Fruit fly (Drosophila melanogaster) S2 (cell line): Measurements from ENCODE around the gene GluRIIB.
A peak's percentile ranks its signal among the peaks of the same experiment; 100 is the strongest.

Source experiments
- CG8478 ChIP-seq: fragments of >200 bp; optimal IDR thresholded peaks from 2 replicates; lab custom pipeline; 2018
- CTCF ChIP-seq, 2 experiments: fragments of >200 bp; optimal IDR thresholded peaks; 2 replicates each; lab custom pipeline; 2018

The GluRIIB gene

DNA sequence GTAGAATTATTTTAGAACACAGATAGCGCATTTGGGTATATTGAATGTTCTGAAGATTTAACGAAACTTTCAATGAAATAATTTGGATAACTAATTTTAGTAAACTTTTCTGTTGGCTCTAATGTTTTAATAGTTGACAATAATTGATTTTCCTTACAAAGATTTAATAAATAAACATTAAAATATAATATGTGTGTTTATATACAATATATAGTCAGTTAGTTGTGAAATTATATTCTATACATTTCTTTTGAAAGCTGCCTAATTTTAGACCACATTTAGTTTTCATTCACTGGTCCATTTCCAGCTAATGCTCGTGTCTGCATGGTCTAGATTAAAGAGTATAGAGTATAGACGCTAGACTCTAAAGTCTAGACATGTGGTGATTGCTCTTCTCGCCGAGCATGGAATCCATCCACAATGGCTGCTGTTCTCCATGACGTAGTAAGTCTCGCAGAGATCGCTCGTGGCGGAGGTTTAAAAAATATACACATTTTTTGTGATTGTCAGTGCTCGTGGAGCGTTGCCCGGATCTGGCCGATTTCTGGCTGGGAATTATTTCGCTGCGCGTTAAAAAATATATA is at the start of gene GluRIIB:
Gene GluRIIB, plus strand, starts transcription at position 534 of the 584 bp plus-strand sequence.
- no peak for TF ChIP-seq CG8478 (lab: Kevin White, UChicago)
- TF ChIP-seq CTCF (optimal IDR thresholded peaks at IDR 0.05; lab: Kevin White, UChicago): no peak

DNA sequence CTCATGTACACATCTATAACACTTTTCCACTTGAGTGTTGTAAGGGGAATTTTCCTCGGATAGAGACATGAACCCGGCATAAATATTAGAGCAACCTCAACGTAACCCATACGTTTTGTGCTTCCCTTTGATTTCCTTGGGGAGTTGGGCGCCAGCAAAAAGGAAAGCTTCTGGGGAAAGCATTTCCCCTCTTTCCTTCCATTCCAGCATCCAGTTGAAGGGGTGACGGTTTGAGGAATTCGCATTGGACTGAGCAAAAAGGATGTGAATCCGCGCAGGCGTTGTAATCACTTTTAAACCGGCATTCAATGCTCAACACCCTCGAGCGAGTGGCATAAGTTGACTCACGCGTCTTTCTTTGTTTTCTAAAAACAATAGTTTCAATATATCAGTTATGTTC is 44.2 kb upstream of the GluRIIB start:
- TF ChIP-seq CTCF (optimal IDR thresholded peaks at IDR 0.05; lab: Kevin White, UChicago) (no peak), CG8478 (lab: Kevin White, UChicago) (no peak)

DNA sequence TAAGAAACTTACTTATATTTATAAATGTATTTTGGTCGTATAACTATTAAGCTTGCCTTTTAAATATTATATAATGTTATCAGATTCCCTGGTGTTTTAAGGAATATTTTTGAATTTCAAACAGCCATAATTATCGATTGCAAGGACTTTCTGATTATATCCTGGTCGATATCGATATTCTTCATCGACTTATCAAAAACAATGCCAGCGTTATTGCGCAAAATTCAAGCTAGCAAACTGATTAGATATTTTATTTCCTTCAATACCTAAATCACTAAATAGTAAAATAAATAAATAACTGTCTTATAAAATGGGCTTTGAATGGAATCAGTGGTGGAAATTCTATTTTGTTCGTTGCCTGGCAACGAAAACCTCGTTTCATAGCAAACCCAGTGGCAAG is 41.7 kb upstream of the GluRIIB start, which contains the start of gene CG14020:
Gene CG14020, plus strand, starts transcription at position 345 of the 400 bp plus-strand sequence.
- TF ChIP-seq CG8478 (lab: Kevin White, UChicago): no peak
- no peak for TF ChIP-seq CTCF (optimal IDR thresholded peaks at IDR 0.05; lab: Kevin White, UChicago)

DNA sequence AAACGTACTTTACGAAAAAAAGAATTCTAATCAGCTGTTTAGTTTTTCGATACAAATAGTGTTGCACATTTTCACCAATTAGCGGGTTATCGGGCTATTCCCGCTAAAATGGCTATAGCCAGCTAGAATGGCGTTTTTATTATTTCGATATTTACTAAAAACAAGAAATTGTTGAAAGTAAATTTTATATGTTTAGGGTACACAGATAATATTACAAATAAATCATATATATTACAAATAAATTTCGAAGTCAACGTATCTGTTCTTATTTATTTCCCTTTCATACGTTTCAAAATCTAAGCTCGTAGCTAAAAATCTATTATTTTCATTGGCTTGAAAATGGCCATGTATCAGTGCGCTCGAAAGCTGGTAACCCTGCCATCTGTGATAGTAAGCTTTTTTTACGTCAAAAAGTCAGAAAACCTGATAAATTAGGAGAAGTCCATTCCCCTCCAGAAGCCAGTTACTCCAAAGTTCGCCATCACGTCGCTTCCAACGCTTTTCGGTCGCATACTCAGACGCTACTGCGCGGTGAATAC is 39.2 kb upstream of the GluRIIB start, which contains the start of the genes CG7382 and cl:
Gene CG7382, minus strand, starts transcription at position 51 of the 539 bp plus-strand sequence.
Gene cl, plus strand, starts transcription at position 290 of the 539 bp plus-strand sequence.
- TF ChIP-seq CG8478 (lab: Kevin White, UChicago) (no peak), CTCF (optimal IDR thresholded peaks at IDR 0.05; lab: Kevin White, UChicago) (no peak)

DNA sequence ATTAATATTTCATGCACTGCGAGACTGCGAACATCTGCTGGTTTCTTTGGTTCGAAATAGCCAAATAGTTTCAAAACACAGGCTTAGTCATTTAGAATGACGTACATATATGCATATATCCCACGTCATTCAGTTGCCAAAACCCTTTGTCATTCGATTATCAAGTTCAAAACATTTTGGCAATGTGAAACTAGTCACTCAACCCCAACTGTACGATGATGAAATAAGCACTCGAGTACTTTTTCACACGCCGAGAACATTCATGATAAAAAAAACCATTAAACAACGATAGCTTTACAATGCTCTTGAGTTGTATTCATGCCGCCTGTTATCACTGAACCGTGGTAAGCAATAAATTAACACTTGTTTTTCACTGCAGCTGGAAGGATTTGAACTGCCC is 38.4 kb upstream of the GluRIIB start:
- no peak for TF ChIP-seq CTCF (optimal IDR thresholded peaks at IDR 0.05; lab: Kevin White, UChicago)
- TF ChIP-seq CG8478 (lab: Kevin White, UChicago): no peak

DNA sequence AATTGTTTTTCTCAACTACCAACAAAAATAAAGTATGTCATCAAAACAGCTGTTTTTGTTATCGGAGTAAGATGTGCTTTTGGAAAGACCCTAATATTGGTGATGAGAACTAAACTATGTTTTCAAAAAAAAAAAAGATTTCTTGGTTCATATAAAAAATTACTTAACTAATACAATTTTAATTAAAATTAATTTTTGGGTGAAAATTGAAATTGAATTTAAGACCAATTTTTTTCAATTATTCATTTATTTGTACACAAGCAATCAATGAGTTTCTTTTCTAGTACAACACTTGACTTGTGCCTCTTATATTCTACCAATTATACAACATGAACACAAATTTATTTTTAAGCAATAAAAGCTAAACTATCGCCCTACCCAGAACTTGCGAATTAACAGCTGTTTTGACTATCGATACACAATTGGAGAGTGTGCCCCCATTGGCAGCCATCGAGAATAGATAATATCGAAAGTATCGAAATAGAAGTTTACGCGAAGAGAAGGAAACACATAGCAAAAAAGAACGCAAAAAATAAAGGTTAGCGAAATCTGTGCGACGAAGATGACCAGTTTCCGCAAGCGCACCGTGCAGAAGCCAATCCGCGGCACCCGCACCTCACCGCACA is 35.2 kb upstream of the GluRIIB start, which contains the start of the genes Vps52 and Elp4:
Gene Vps52, minus strand, starts transcription at position 51 of the 626 bp plus-strand sequence.
Gene Elp4, plus strand, starts transcription at position 292 of the 626 bp plus-strand sequence.
- no peak for TF ChIP-seq CTCF (optimal IDR thresholded peaks at IDR 0.05; lab: Kevin White, UChicago)
- no peak for TF ChIP-seq CG8478 (lab: Kevin White, UChicago)

DNA sequence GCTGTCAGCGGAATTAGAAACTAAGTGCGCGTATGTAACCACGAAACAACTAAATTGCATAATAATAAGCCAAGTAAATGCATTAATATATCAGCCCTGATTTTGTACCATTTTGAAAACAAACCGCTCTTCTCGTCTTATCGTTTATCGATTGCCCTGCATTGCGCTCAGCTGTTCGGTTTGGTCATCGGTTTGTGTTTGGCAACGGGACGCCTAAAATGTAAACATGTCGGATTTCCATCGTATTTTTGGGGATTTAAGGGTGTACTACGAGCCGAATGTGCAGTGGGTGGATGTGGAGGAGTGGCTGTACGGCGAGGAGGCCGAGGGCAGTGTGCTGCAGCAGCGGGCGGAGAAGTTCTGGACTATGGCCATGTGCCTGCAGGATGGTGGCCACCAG is 33.4 kb upstream of the GluRIIB start, which contains the start of gene Cap-D3:
Gene Cap-D3, plus strand, starts transcription at position 183 of the 400 bp plus-strand sequence.
- no peak for TF ChIP-seq CG8478 (lab: Kevin White, UChicago)
- TF ChIP-seq CTCF (optimal IDR thresholded peaks at IDR 0.05; lab: Kevin White, UChicago): no peak

DNA sequence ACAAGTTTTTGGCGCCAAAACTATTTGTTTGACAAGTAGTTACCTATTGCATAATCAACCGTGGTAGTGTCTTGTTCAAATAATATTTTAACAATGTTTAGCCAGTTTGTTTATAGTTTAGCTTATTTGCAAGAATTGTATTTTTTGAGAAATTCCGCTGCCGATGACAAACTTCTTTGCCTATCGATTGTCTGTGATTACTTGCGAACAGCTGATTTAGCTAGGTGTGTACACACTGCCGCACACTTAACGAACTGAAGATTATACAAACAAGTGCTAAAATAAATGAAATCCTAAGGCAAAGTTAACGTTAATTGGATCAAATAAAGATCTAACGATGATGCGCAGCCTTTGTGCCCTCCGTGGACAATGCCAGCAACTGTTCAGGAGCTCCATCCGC is 32.4 kb upstream of the GluRIIB start, which contains the start of gene Cox11:
Gene Cox11, plus strand, starts transcription at position 220 of the 400 bp plus-strand sequence.
- no peak for TF ChIP-seq CG8478 (lab: Kevin White, UChicago)
- TF ChIP-seq CTCF (optimal IDR thresholded peaks at IDR 0.05; lab: Kevin White, UChicago): no peak

DNA sequence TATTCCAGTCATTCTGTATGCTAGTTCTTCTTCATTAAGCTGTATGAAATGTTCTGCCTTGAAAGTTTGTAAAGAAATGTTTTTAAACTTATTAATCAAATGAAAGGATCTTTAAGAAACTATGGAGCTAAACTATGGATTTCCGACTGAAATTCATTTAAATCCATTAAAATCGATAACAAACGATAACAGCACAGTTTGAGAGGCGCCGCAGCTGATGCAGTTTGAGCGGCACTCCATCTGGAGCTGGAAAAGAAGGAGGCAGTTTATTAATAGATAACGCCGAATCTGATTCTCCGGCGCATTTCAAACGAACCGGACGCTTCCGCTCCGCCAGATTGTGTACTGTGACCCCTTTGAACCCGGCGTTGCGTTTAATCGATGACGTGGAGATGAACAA is 31.3 kb upstream of the GluRIIB start, which contains the start of gene CG31915:
Gene CG31915, plus strand, starts transcription at position 263 of the 400 bp plus-strand sequence.
- peak in 1 of 2 experiments; percentile 11 for TF ChIP-seq CTCF (optimal IDR thresholded peaks at IDR 0.05; lab: Kevin White, UChicago)
- TF ChIP-seq CG8478 (lab: Kevin White, UChicago): no peak

DNA sequence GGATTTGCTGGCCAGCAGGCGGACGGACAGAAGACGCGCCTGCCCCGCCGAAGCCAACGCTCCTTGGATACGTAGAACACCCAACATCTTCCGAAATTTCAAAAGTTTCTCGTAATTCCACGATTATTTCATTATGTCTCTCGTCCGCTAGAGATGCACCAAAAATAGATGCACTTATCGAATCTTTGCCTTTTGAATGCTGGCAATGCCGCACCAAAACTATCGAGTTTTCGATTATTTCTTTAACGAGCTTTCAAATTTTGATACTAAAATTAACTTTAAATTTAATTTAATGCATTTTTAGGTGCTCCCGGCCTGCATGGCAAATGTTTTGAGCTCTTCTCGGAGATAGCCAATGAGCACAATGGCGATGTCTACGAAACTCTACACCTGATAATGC is 27.1 kb upstream of the GluRIIB start, which contains the start of gene Coq6:
Gene Coq6, minus strand, starts transcription at position 163 of the 400 bp plus-strand sequence.
- TF ChIP-seq CG8478 (lab: Kevin White, UChicago) (no peak), CTCF (optimal IDR thresholded peaks at IDR 0.05; lab: Kevin White, UChicago) (no peak)

DNA sequence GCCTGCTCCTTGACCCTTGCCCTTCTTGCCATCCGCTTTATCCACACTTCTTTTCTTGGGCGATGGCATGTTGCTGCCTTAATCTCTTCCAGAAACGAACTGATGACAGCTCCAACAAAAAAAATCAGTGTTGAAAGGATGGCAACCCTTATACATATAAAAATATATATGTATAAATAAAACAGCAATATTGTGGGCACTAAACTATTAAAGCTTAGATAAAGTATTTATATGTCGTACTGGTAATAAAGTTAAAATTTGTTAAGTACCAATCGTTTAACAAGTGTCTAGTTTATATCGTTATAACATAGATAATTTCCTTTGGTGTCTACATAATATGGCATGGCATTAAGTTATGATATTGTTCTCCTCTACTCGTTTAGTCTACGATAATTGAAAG is 22.5 kb upstream of the GluRIIB start, which contains the start of gene tomb:
Gene tomb, minus strand, starts transcription at position 101 of the 400 bp plus-strand sequence.
- TF ChIP-seq CTCF (optimal IDR thresholded peaks at IDR 0.05; lab: Kevin White, UChicago): no peak
- no peak for TF ChIP-seq CG8478 (lab: Kevin White, UChicago)

DNA sequence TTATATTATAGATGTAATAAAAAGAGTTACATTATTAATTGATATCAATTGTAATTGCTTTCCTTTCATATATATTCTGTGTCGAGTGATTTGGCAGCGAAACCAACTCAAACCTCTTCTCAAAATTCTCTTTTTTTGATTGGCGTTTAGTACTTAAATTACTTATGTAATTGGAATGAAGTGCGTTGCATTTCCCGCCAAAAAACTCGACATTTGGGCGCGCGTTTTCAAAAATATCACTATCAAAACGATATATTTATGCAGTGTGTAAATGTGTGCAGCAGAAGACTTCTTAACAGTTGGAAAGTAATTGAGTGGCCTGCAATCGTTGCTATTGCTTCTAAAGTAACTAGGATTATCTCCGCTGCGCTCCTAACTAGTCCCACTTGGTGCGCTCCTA is 22.1 kb upstream of the GluRIIB start:
- no peak for TF ChIP-seq CG8478 (lab: Kevin White, UChicago)

DNA sequence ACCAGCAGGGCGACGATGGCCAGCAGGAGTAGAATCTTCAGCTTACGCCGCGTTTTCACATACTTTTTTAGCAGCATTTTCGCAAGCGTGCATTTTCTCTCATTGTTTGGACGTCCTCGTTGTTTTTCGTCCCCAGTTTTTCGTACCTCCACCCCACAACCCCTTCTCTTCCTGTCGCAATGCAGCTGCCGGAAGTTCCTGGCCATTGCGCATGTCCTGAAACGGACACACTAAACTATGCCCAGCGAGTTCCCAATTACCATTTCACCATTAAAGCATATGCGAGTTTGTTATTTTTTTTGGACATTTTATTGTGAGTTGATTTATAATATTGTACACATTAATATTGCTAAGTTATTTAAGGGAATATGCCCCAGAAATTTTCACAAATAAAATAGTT is 20.1 kb upstream of the GluRIIB start, which contains the start of gene CG14015:
Gene CG14015, minus strand, starts transcription at position 163 of the 400 bp plus-strand sequence.
- TF ChIP-seq CG8478 (lab: Kevin White, UChicago) (no peak), CTCF (optimal IDR thresholded peaks at IDR 0.05; lab: Kevin White, UChicago) (no peak)

DNA sequence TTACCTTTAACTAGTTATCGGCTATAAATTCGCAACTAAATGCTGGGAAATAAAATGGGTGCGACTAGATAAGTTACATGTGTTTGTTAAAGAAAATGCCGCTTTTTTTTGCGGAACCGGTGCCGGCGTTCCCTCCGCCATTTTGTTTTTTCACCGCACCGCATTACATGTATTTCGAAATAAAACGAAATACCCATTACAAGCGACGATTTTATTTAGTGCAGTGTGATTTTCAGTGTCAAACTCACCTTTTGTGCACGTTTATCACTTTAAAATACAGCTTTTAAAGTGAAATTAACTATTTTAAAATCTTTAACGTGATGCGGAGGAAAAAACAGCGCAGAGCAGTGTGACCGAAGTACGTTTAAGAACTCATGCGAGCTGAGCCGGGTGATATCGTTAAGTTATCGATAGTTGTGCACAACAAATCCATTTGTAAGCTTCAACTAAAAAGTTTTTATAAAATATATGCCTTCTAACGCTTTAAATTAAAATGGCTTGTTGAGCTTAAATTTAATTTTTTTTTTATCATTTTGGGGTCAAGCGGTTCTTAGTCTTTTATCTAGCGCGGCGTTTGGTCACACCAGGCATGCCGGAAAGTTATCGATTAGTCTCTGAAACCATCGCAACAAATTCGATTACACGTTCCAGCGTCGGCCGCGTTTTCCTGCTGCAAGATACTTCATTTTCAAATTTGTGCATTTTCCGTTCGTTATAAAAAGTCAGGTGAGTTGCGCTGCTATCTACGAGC is 17.0 kb upstream of the GluRIIB start, which contains the start of the genes Hel25E and Lam:
Gene Hel25E, minus strand, starts transcription at position 380 of the 751 bp plus-strand sequence.
Gene Lam, plus strand, starts transcription at position 546 of the 751 bp plus-strand sequence.
- no peak for TF ChIP-seq CTCF (optimal IDR thresholded peaks at IDR 0.05; lab: Kevin White, UChicago)
- TF ChIP-seq CG8478 (lab: Kevin White, UChicago): no peak
